Worm (Caenorhabditis elegans) whole organism, L3 larva: Measurements from ENCODE around the gene scl-5.

Source experiments
- R02D3.7 ChIP-seq: fragments of 150-350 bp; optimal IDR thresholded peaks from 2 replicates; lab custom pipeline; 2014; ENCODE audit warnings: missing biosample characterization, missing genetic modification characterization
- ZK546.5 ChIP-seq: sonication (generic microtip); optimal IDR thresholded peaks from 2 replicates; lab custom pipeline; 2017; ENCODE audit warnings: missing biosample characterization, missing genetic modification characterization
- aly-2 ChIP-seq: fragments of 150-350 bp; optimal IDR thresholded peaks from 2 replicates; lab custom pipeline; 2014; ENCODE audit warnings: missing biosample characterization, missing genetic modification characterization
- ama-1 ChIP-seq: fragments of 150-350 bp; optimal IDR thresholded peaks from 2 replicates; lab custom pipeline; 2018
- ceh-16 ChIP-seq: sonication (generic microtip); optimal IDR thresholded peaks from 2 replicates; lab custom pipeline; 2017; ENCODE audit warnings: missing biosample characterization, missing genetic modification characterization
- ceh-28 ChIP-seq: fragments of 150-350 bp; optimal IDR thresholded peaks from 2 replicates; lab custom pipeline; 2014; ENCODE audit warnings: missing biosample characterization, missing genetic modification reagents, missing genetic modification characterization
- ceh-82 ChIP-seq: fragments of 150-350 bp; optimal IDR thresholded peaks from 2 replicates; lab custom pipeline; 2014; ENCODE audit warnings: missing biosample characterization, missing genetic modification characterization
- ceh-9 ChIP-seq: sonication (generic microtip); optimal IDR thresholded peaks from 2 replicates; lab custom pipeline; 2018; ENCODE audit warnings: missing biosample characterization, missing genetic modification characterization
- egl-27 ChIP-seq: sonication (generic microtip); optimal IDR thresholded peaks from 4 replicates; lab custom pipeline; 2017; ENCODE audit warnings: missing biosample characterization, missing genetic modification reagents, missing genetic modification characterization
- egl-5 ChIP-seq: fragments of 150-350 bp; optimal IDR thresholded peaks from 2 replicates; lab custom pipeline; 2017; ENCODE audit warnings: missing biosample characterization, missing genetic modification reagents, missing genetic modification characterization, inconsistent platforms
- elt-3 ChIP-seq, 3 experiments: fragments of 150-350 bp in 1 of 3; sonication (generic microtip) in 2 of 3; optimal IDR thresholded peaks; 2 replicates in 2 of 3; 4 replicates in 1 of 3; lab custom pipeline; 2014 to 2017; ENCODE audit warnings: missing biosample characterization in 3 of 3, missing genetic modification characterization in 3 of 3
- fkh-10 ChIP-seq: sonication (generic microtip); optimal IDR thresholded peaks from 2 replicates; lab custom pipeline; 2017; ENCODE audit warnings: missing biosample characterization, missing genetic modification reagents, missing genetic modification characterization
- fkh-2 ChIP-seq: fragments of 150-350 bp; optimal IDR thresholded peaks from 2 replicates; lab custom pipeline; 2014; ENCODE audit warnings: missing biosample characterization, missing genetic modification reagents, missing genetic modification characterization
- fos-1 ChIP-seq: fragments of 150-350 bp; optimal IDR thresholded peaks from 2 replicates; lab custom pipeline; 2014; ENCODE audit warnings: missing biosample characterization, missing genetic modification characterization
- hmg-11 ChIP-seq: sonication (generic microtip); optimal IDR thresholded peaks from 2 replicates; lab custom pipeline; 2016; ENCODE audit warnings: missing genetic modification characterization, missing compliant biosample characterization
- lin-15B ChIP-seq: fragments of 150-350 bp; optimal IDR thresholded peaks from 2 replicates; lab custom pipeline; 2014; ENCODE audit warnings: missing biosample characterization, missing genetic modification characterization
- lsy-12 ChIP-seq: sonication (generic microtip); optimal IDR thresholded peaks from 2 replicates; lab custom pipeline; 2016; ENCODE audit warnings: mild to moderate bottlenecking, missing genetic modification characterization, missing compliant biosample characterization
- mdl-1 ChIP-seq: fragments of 150-350 bp; optimal IDR thresholded peaks from 2 replicates; lab custom pipeline; 2014; ENCODE audit warnings: missing biosample characterization, missing genetic modification characterization
- nfya-1 ChIP-seq: sonication (generic microtip); optimal IDR thresholded peaks from 2 replicates; lab custom pipeline; 2017; ENCODE audit warnings: missing genetic modification characterization, mild to moderate bottlenecking, missing compliant biosample characterization, antibody characterized with exemption, moderate library complexity; ENCODE audit not compliant: insufficient read depth
- nhr-23 ChIP-seq: fragments of 150-350 bp; optimal IDR thresholded peaks from 2 replicates; lab custom pipeline; 2014; ENCODE audit warnings: missing biosample characterization, missing genetic modification reagents, missing genetic modification characterization
- nhr-237 ChIP-seq: fragments of 150-350 bp; optimal IDR thresholded peaks from 2 replicates; lab custom pipeline; 2014; ENCODE audit warnings: missing biosample characterization, missing genetic modification characterization
- nhr-25 ChIP-seq: sonication (generic microtip); optimal IDR thresholded peaks from 2 replicates; lab custom pipeline; 2017; ENCODE audit warnings: missing biosample characterization, missing genetic modification characterization
- nhr-43 ChIP-seq: sonication (generic microtip); optimal IDR thresholded peaks from 2 replicates; lab custom pipeline; 2016; ENCODE audit warnings: mild to moderate bottlenecking, missing genetic modification characterization, missing compliant biosample characterization; ENCODE audit not compliant: poor library complexity, severe bottlenecking
- nhr-76 ChIP-seq: fragments of 150-350 bp; sonication (generic microtip); optimal IDR thresholded peaks from 5 replicates; lab custom pipeline; 2014; ENCODE audit warnings: missing biosample characterization, missing genetic modification characterization
- pha-4 ChIP-seq: fragments of 150-350 bp; optimal IDR thresholded peaks from 2 replicates; lab custom pipeline; 2014; ENCODE audit warnings: missing biosample characterization, missing genetic modification reagents, missing genetic modification characterization
- pqm-1 ChIP-seq: fragments of 150-350 bp; optimal IDR thresholded peaks from 2 replicates; lab custom pipeline; 2017; ENCODE audit warnings: missing biosample characterization, missing genetic modification characterization, inconsistent platforms
- skn-1 ChIP-seq: fragments of 150-350 bp; optimal IDR thresholded peaks from 2 replicates; lab custom pipeline; 2014; ENCODE audit warnings: missing biosample characterization, missing genetic modification characterization
- snpc-4 ChIP-seq: fragments of 150-350 bp; optimal IDR thresholded peaks from 2 replicates; lab custom pipeline; 2014; ENCODE audit warnings: missing biosample characterization, missing genetic modification characterization
- unc-39 ChIP-seq: sonication (generic microtip); optimal IDR thresholded peaks from 4 replicates; lab custom pipeline; 2017; ENCODE audit warnings: missing biosample characterization, missing genetic modification characterization
- unc-62 ChIP-seq: fragments of 150-350 bp; sonication (generic microtip); optimal IDR thresholded peaks from 4 replicates; lab custom pipeline; 2014; ENCODE audit warnings: missing biosample characterization, missing genetic modification reagents, missing genetic modification characterization
- zag-1 ChIP-seq: fragments of 150-350 bp; optimal IDR thresholded peaks from 2 replicates; lab custom pipeline; 2014; ENCODE audit warnings: missing biosample characterization, missing genetic modification characterization
- ztf-11 ChIP-seq: fragments of 150-350 bp; optimal IDR thresholded peaks from 2 replicates; lab custom pipeline; 2014; ENCODE audit warnings: missing biosample characterization, missing genetic modification characterization
- ztf-4 ChIP-seq: fragments of 150-350 bp; optimal IDR thresholded peaks from 2 replicates; lab custom pipeline; 2014; ENCODE audit warnings: missing biosample characterization, missing genetic modification characterization

Gene scl-5

DNA sequence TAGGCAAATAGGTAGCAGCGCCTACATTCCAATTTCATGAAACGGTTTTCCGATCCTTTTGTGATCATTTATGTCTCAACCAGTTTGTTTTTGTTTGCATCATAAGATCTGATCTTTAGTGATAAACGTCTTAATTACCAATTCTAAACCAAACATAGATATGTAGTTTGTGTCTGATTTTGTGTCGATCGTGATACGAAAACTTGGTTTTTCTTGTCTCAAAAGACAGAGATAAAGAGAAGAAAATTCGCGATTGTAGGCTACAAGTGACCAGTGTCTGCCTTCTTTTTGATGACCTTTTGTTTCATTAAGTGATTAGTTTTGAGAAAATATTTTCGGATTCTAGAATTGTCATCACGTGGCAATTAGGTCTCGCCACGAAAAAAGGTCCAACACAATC, 16.4 kb downstream of the scl-5 start (continued):
- TF ChIP-seq nfya-1 (peak; percentile 18), nhr-76 (tag; lab: Kevin White, UChicago) (no peak), fos-1 (tag; lab: Kevin White, UChicago) (no peak), ama-1 (lab: Kevin White, UChicago) (peak; percentile 24), unc-62 (no peak), ceh-9 (tag; lab: Kevin White, UChicago) (no peak)

- TF ChIP-seq ceh-16 (no peak), nhr-25 (peak; percentile 7)
These were observed 17.0 kb downstream of the scl-5 start for ce11 chrIV:13080861-13081260.

DNA sequence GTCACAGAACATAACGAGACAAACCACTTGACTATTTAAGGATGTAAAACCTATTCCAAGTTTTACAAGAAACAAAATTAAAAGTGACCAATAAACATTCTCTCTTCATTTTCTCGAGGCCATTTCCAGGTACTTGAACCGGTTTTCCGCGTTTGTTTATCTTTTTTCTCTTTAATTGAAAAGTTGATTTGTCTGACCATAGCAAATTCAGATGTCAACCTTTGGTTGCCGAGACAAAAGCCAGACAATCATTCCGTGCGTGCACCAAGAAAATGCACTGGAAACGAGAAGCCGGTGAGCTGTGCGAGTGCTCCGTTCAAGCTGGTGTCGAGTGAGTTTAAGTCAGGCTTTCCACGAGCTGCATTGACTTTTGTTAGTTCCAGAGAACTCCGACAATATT, 18.3 kb downstream of the scl-5 start:
- TF ChIP-seq nhr-23 (tag; lab: Kevin White, UChicago) (peak; percentile 6), nhr-25 (peak; percentile 38), hmg-11 (no peak), ama-1 (lab: Kevin White, UChicago) (peak; percentile 61)
- TF ChIP-seq, all 47 proteins: peak for 3

- TF ChIP-seq elt-3 (tag; optimal IDR thresholded peaks at IDR 0.05; lab: Kevin White, UChicago) (peak in 1 of 3 experiments; percentile 38), nhr-43 (peak; percentile 82), lsy-12 (peak; percentile 45), ama-1 (lab: Kevin White, UChicago) (peak; percentile 86), nfya-1 (no peak), nhr-25 (peak; percentile 3), ztf-11 (tag; lab: Kevin White, UChicago) (no peak), pha-4 (tag; lab: Kevin White, UChicago) (peak; percentile 24), ztf-4 (tag; lab: Kevin White, UChicago) (peak; percentile 55), ceh-82 (tag; lab: Kevin White, UChicago) (no peak)
- TF ChIP-seq, all 47 proteins: peak for 7
These were observed 19.3 kb downstream of the scl-5 start for ce11 chrIV:13082836-13083763.

DNA sequence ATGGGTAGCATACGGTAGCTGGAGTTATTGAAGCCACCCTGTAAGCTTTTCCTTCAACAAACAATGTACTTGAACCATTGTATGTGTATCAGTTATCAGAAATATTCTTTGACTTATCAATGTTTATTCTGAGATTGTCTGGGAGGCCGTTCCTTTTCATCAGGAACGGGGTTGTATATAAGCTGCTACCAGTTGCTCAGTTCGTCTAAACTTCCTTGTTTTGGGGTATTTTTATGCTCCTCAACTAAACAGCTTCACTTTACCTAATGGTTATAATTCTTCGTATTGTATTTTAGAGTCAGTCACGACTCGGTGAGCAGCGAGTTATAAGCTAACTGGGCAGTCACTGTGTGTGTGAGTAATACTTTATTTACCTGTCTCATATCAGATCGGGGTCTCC, 21.9 kb downstream of the scl-5 start:
- no peak for TF ChIP-seq ZK546.5 (tag; lab: Kevin White, UChicago)
- peak; percentile 17 for TF ChIP-seq pha-4 (tag; lab: Kevin White, UChicago)

- TF ChIP-seq ztf-11 (tag; lab: Kevin White, UChicago) = no peak
- no peak for TF ChIP-seq fkh-10 (GFP tag; lab: Kevin White, UChicago)
- TF ChIP-seq ceh-82 (tag; lab: Kevin White, UChicago) = no peak
- TF ChIP-seq R02D3.7 (tag; lab: Kevin White, UChicago) = no peak
- no peak for TF ChIP-seq aly-2
- no peak for TF ChIP-seq lin-15B
These were observed 22.9 kb downstream of the scl-5 start, which contains the start of gene spin-2 for ce11 chrIV:13086705-13087104. Gene spin-2, plus strand, starts transcription at chrIV:13087005.

- TF ChIP-seq mdl-1 (tag; lab: Kevin White, UChicago) (no peak), ztf-11 (tag; lab: Kevin White, UChicago) (no peak), ztf-4 (tag; lab: Kevin White, UChicago) (no peak), ceh-9 (tag; lab: Kevin White, UChicago) (no peak), pha-4 (tag; lab: Kevin White, UChicago) (no peak), zag-1 (tag; lab: Kevin White, UChicago) (no peak), fkh-2 (no peak), hmg-11 (no peak), snpc-4 (tag; lab: Kevin White, UChicago) (no peak), egl-27 (tag; lab: Kevin White, UChicago) (no peak), aly-2 (no peak), ceh-28 (tag; lab: Kevin White, UChicago) (no peak), unc-39 (tag; lab: Kevin White, UChicago) (no peak), nhr-237 (tag; lab: Kevin White, UChicago) (no peak), egl-5 (no peak), ZK546.5 (tag; lab: Kevin White, UChicago) (no peak), nfya-1 (no peak), skn-1 (tag; lab: Kevin White, UChicago) (no peak), fkh-10 (GFP tag; lab: Kevin White, UChicago) (no peak), pqm-1 (no peak)
These were observed 25.9 kb downstream of the scl-5 start for ce11 chrIV:13089671-13090242.
